Fruit fly (Drosophila melanogaster) whole organism, embryonic: ENCODE results near the gene teq.

ENCODE experiments used
- Atf-2 ChIP-seq: fragments of 200-800 bp; sonication (Bioruptor generic); optimal IDR thresholded peaks from 2 replicates; lab custom pipeline; 2016; ENCODE audit warnings: missing biosample characterization, missing genetic modification characterization
- CG12219 ChIP-seq: fragments of 200-800 bp; sonication (Bioruptor generic); optimal IDR thresholded peaks from 3 replicates; lab custom pipeline; 2018; ENCODE audit warnings: missing biosample characterization, mild to moderate bottlenecking, missing genetic modification characterization
- CG13424 ChIP-seq: fragments of 200-800 bp; sonication (Bioruptor generic); optimal IDR thresholded peaks from 2 replicates; lab custom pipeline; 2019; ENCODE audit warnings: missing biosample characterization, mild to moderate bottlenecking, missing genetic modification characterization, moderate library complexity
- CG16779 ChIP-seq: fragments of 200-800 bp; sonication (Bioruptor generic); IDR thresholded peaks from 2 replicates; pipeline ENCODE4 v1.3.6; 2022; ENCODE audit warnings: missing biosample characterization, missing genetic modification characterization
- CG17829 ChIP-seq: fragments of 200-800 bp; optimal IDR thresholded peaks from 2 replicates; lab custom pipeline; 2019; ENCODE audit warnings: missing biosample characterization, mild to moderate bottlenecking, missing genetic modification characterization, moderate library complexity
- CG18011 ChIP-seq: fragments of 200-800 bp; sonication (Bioruptor generic); optimal IDR thresholded peaks from 2 replicates; lab custom pipeline; 2017; ENCODE audit warnings: missing biosample characterization, missing genetic modification characterization, mild to moderate bottlenecking, moderate library complexity, missing genotype
- CG2199 ChIP-seq: fragments of 200-800 bp; sonication (Bioruptor generic); IDR thresholded peaks from 3 replicates; pipeline ENCODE4 v1.3.6; 2022; ENCODE audit warnings: missing biosample characterization, missing genetic modification characterization
- CG31224 ChIP-seq: fragments of 200-800 bp; sonication (Bioruptor generic); IDR thresholded peaks from 2 replicates; pipeline ENCODE4 v1.3.6; 2022; ENCODE audit warnings: missing biosample characterization, missing genetic modification characterization
- CG32532 ChIP-seq: fragments of 200-800 bp; sonication (Bioruptor generic); IDR thresholded peaks from 2 replicates; pipeline ENCODE4 v1.3.6; 2022; ENCODE audit warnings: missing biosample characterization, missing genetic modification characterization
- CG32767 ChIP-seq: fragments of 200-800 bp; sonication (Bioruptor generic); IDR thresholded peaks from 2 replicates; pipeline ENCODE4 v1.3.6; 2022; ENCODE audit warnings: missing biosample characterization, missing genetic modification characterization
- CG5180 ChIP-seq: fragments of 200-800 bp; sonication (Bioruptor generic); optimal IDR thresholded peaks from 3 replicates; lab custom pipeline; 2017; ENCODE audit warnings: missing biosample characterization, missing genetic modification characterization, mild to moderate bottlenecking, moderate library complexity, missing genetic modification reagents
- CG7987 ChIP-seq: fragments of 200-800 bp; sonication (Bioruptor generic); optimal IDR thresholded peaks from 2 replicates; lab custom pipeline; 2018; ENCODE audit warnings: missing biosample characterization, mild to moderate bottlenecking, missing genetic modification characterization, moderate library complexity
- CG8359 ChIP-seq: fragments of 200-800 bp; sonication (Bioruptor generic); optimal IDR thresholded peaks from 2 replicates; lab custom pipeline; 2017; ENCODE audit warnings: missing biosample characterization, mild to moderate bottlenecking, missing genetic modification characterization, borderline replicate concordance
- CG8388 ChIP-seq: fragments of 200-800 bp; sonication (Bioruptor generic); optimal IDR thresholded peaks from 2 replicates; lab custom pipeline; 2019; ENCODE audit warnings: missing biosample characterization, mild to moderate bottlenecking, missing genetic modification characterization, moderate library complexity
- D ChIP-seq, 2 experiments: fragments of 200-800 bp in 1 of 2; fragments of >200 bp in 1 of 2; sonication (Bioruptor generic) in 1 of 2; optimal IDR thresholded peaks; 2 replicates in 1 of 2; 3 replicates in 1 of 2; lab custom pipeline; 2017; ENCODE audit warnings: mild to moderate bottlenecking in 1 of 2, missing biosample characterization in 1 of 2, missing genetic modification characterization in 1 of 2, missing genetic modification reagents in 1 of 2
- D19B ChIP-seq: fragments of 200-800 bp; sonication (Bioruptor generic); optimal IDR thresholded peaks from 2 replicates; lab custom pipeline; 2017; ENCODE audit warnings: missing biosample characterization, mild to moderate bottlenecking, missing genetic modification characterization
- Dad ChIP-seq: fragments of 200-800 bp; sonication (Bioruptor generic); optimal IDR thresholded peaks from 3 replicates; lab custom pipeline; 2016; ENCODE audit warnings: missing biosample characterization, missing genetic modification characterization
- Drgx ChIP-seq: fragments of 200-800 bp; sonication (Bioruptor generic); IDR thresholded peaks from 2 replicates; pipeline ENCODE4 v1.3.6; 2022; ENCODE audit warnings: missing biosample characterization, missing genetic modification characterization
- Fer3 ChIP-seq: fragments of 200-800 bp; sonication (Bioruptor generic); optimal IDR thresholded peaks from 2 replicates; lab custom pipeline; 2018; ENCODE audit warnings: missing biosample characterization, mild to moderate bottlenecking, missing genetic modification characterization, moderate library complexity
- HLH3B ChIP-seq: fragments of 200-800 bp; sonication (Bioruptor generic); IDR thresholded peaks from 2 replicates; pipeline ENCODE4 v1.3.6; 2022; ENCODE audit warnings: missing biosample characterization, missing genetic modification characterization
- HLH54F ChIP-seq: fragments of 200-800 bp; sonication (Bioruptor generic); optimal IDR thresholded peaks from 3 replicates; lab custom pipeline; 2016; ENCODE audit warnings: missing biosample characterization, missing genetic modification characterization
- MESR4 ChIP-seq: fragments of 200-800 bp; sonication (Bioruptor generic); optimal IDR thresholded peaks from 2 replicates; lab custom pipeline; 2018; ENCODE audit warnings: missing biosample characterization, mild to moderate bottlenecking, missing genetic modification characterization, moderate library complexity
- Max ChIP-seq: fragments of 200-800 bp; sonication (Bioruptor generic); optimal IDR thresholded peaks from 2 replicates; lab custom pipeline; 2016; ENCODE audit warnings: missing biosample characterization, mild to moderate bottlenecking, missing genetic modification characterization
- Meics ChIP-seq: fragments of 200-800 bp; sonication (Bioruptor generic); optimal IDR thresholded peaks from 2 replicates; lab custom pipeline; 2017; ENCODE audit warnings: missing biosample characterization, mild to moderate bottlenecking, missing genetic modification characterization
- Mes4 ChIP-seq: fragments of 200-800 bp; sonication (Bioruptor generic); optimal IDR thresholded peaks from 2 replicates; lab custom pipeline; 2016; ENCODE audit warnings: missing biosample characterization, missing genetic modification characterization
- Ssrp ChIP-seq: fragments of 200-800 bp; sonication (Bioruptor generic); optimal IDR thresholded peaks from 2 replicates; lab custom pipeline; 2018; ENCODE audit warnings: missing biosample characterization, mild to moderate bottlenecking, missing genetic modification characterization, moderate library complexity
- Trl ChIP-seq, 3 experiments: fragments of >200 bp in 2 of 3; fragments of 200-800 bp in 1 of 3; sonication (Bioruptor generic) in 1 of 3; optimal IDR thresholded peaks; 2 replicates in 1 of 3; 3 replicates in 2 of 3; lab custom pipeline; 2016 to 2017; ENCODE audit warnings: missing biosample characterization in 1 of 3, missing genetic modification characterization in 1 of 3
- YL-1 ChIP-seq: fragments of 200-800 bp; sonication (Bioruptor generic); optimal IDR thresholded peaks from 3 replicates; lab custom pipeline; 2017; ENCODE audit warnings: missing biosample characterization, mild to moderate bottlenecking, missing genetic modification characterization
- ab ChIP-seq: fragments of 200-800 bp; sonication (Bioruptor generic); optimal IDR thresholded peaks from 2 replicates; lab custom pipeline; 2016; ENCODE audit warnings: missing biosample characterization, missing genetic modification characterization
- amos ChIP-seq: fragments of 200-800 bp; sonication (Bioruptor generic); IDR thresholded peaks from 2 replicates; pipeline ENCODE4 v1.3.6; 2022; ENCODE audit warnings: missing biosample characterization, missing genetic modification characterization; ENCODE audit not compliant: partially characterized antibody
- br ChIP-seq: fragments of >200 bp; optimal IDR thresholded peaks from 2 replicates; lab custom pipeline; 2017
- cwo ChIP-seq: fragments of 200-800 bp; sonication (Bioruptor generic); optimal IDR thresholded peaks from 3 replicates; lab custom pipeline; 2017; ENCODE audit warnings: missing biosample characterization, missing genetic modification characterization, mild to moderate bottlenecking, moderate library complexity, missing genetic modification reagents
- danr ChIP-seq: fragments of 200-800 bp; sonication (Bioruptor generic); IDR thresholded peaks from 2 replicates; pipeline ENCODE4 v1.3.6; 2022; ENCODE audit warnings: missing biosample characterization, missing genetic modification characterization
- dpn ChIP-seq, 2 experiments: fragments of 200-800 bp; sonication (Bioruptor generic); optimal IDR thresholded peaks; 3 replicates each; lab custom pipeline; 2016; ENCODE audit warnings: missing biosample characterization in 2 of 2, missing genetic modification characterization in 2 of 2
- grau ChIP-seq: fragments of 200-800 bp; optimal IDR thresholded peaks from 3 replicates; lab custom pipeline; 2019; ENCODE audit warnings: missing biosample characterization, mild to moderate bottlenecking, missing genetic modification characterization, moderate library complexity
- hth ChIP-seq: fragments of >200 bp; optimal IDR thresholded peaks from 2 replicates; lab custom pipeline; 2017; ENCODE audit warnings: inconsistent platforms
- kah ChIP-seq: fragments of 200-800 bp; sonication (Bioruptor generic); optimal IDR thresholded peaks from 2 replicates; lab custom pipeline; 2018; ENCODE audit warnings: missing biosample characterization, mild to moderate bottlenecking, missing genetic modification characterization
- lmd ChIP-seq: fragments of 200-800 bp; sonication (Bioruptor generic); IDR thresholded peaks from 2 replicates; pipeline ENCODE4 v1.3.6; 2022; ENCODE audit warnings: missing biosample characterization, missing genetic modification characterization
- odd ChIP-seq: fragments of 200-800 bp; sonication (Bioruptor generic); optimal IDR thresholded peaks from 2 replicates; lab custom pipeline; 2017; ENCODE audit warnings: missing biosample characterization, mild to moderate bottlenecking, missing genetic modification characterization
- org-1 ChIP-seq: fragments of 200-800 bp; sonication (Bioruptor generic); optimal IDR thresholded peaks from 2 replicates; lab custom pipeline; 2017; ENCODE audit warnings: missing biosample characterization, missing genetic modification characterization
- phol ChIP-seq: fragments of 200-800 bp; sonication (Bioruptor generic); optimal IDR thresholded peaks from 3 replicates; lab custom pipeline; 2018; ENCODE audit warnings: missing biosample characterization, mild to moderate bottlenecking, missing genetic modification characterization, moderate library complexity
- pzg ChIP-seq: fragments of 200-800 bp; sonication (Bioruptor generic); optimal IDR thresholded peaks from 3 replicates; lab custom pipeline; 2018; ENCODE audit warnings: missing biosample characterization, mild to moderate bottlenecking, missing genetic modification characterization, moderate library complexity
- scrt ChIP-seq: fragments of 200-800 bp; sonication (Bioruptor generic); optimal IDR thresholded peaks from 2 replicates; lab custom pipeline; 2018; ENCODE audit warnings: missing biosample characterization, mild to moderate bottlenecking, missing genetic modification characterization, moderate library complexity
- shn ChIP-seq: fragments of 200-800 bp; sonication (Bioruptor generic); optimal IDR thresholded peaks from 3 replicates; lab custom pipeline; 2016; ENCODE audit warnings: missing biosample characterization, missing genetic modification characterization
- sima ChIP-seq: fragments of 200-800 bp; sonication (Bioruptor generic); optimal IDR thresholded peaks from 2 replicates; lab custom pipeline; 2016; ENCODE audit warnings: missing biosample characterization, missing genetic modification characterization
- sisA ChIP-seq: fragments of 200-800 bp; sonication (Bioruptor generic); IDR thresholded peaks from 2 replicates; pipeline ENCODE4 v1.3.6; 2022; ENCODE audit warnings: missing biosample characterization, missing genetic modification characterization
- sna ChIP-seq: fragments of 200-800 bp; sonication (Bioruptor generic); IDR thresholded peaks from 2 replicates; pipeline ENCODE4 v1.3.6; 2022; ENCODE audit warnings: missing biosample characterization, missing genetic modification characterization; ENCODE audit not compliant: partially characterized antibody
- tin ChIP-seq: fragments of 200-800 bp; sonication (Bioruptor generic); optimal IDR thresholded peaks from 3 replicates; lab custom pipeline; 2016; ENCODE audit warnings: missing biosample characterization, missing genetic modification characterization
- vvl ChIP-seq: fragments of 200-800 bp; sonication (Bioruptor generic); IDR thresholded peaks from 2 replicates; pipeline ENCODE4 v1.3.6; 2022; ENCODE audit warnings: missing biosample characterization, missing genetic modification characterization
- z ChIP-seq: fragments of 200-800 bp; sonication (Bioruptor generic); IDR thresholded peaks from 3 replicates; pipeline ENCODE4 v1.3.6; 2022; ENCODE audit warnings: missing biosample characterization, missing genetic modification characterization

The teq gene

dm6 chr3L:9134349-9134748 is 59.9 kb downstream of the teq start, which contains the start of the genes bol and Dhpr (continued):
- TF ChIP-seq CG17829 (tag; lab: Kevin White, UChicago), result no peak
- TF ChIP-seq kah, result peak; percentile 96
- no peak for TF ChIP-seq danr (GFP tag; lab: Robert Waterston, UW)
- TF ChIP-seq amos (GFP tag; lab: Robert Waterston, UW), result peak; percentile 43; the same call in 1 of the 2 replicates
- TF ChIP-seq D19B (GFP tag; lab: Kevin White, UChicago), result no peak
- peak; percentile 94 for TF ChIP-seq pzg (GFP tag; lab: Kevin White, UChicago)
- peak; percentile 16 for TF ChIP-seq Max (GFP tag; lab: Kevin White, UChicago)
- no peak for TF ChIP-seq sima (GFP tag; lab: Kevin White, UChicago)
- no peak for TF ChIP-seq CG31224 (GFP tag; lab: Robert Waterston, UW)
- no peak for TF ChIP-seq grau (tag; lab: Kevin White, UChicago)
- no peak for TF ChIP-seq CG12219 (GFP tag; lab: Kevin White, UChicago)
- no peak for TF ChIP-seq CG16779 (GFP tag; lab: Robert Waterston, UW)
- TF ChIP-seq D (optimal IDR thresholded peaks at IDR 0.05; lab: Kevin White, UChicago), result no peak
- TF ChIP-seq D (GFP tag; optimal IDR thresholded peaks at IDR 0.05; lab: Kevin White, UChicago), result no peak
- TF ChIP-seq YL-1, result peak; percentile 62
- TF ChIP-seq cwo (GFP tag; lab: Kevin White, UChicago), result peak; percentile 32
- no peak for TF ChIP-seq Mes4 (GFP tag; lab: Kevin White, UChicago)
- no peak for TF ChIP-seq org-1
- no peak for TF ChIP-seq Dad (GFP tag; lab: Kevin White, UChicago)
- no peak; the same call in 1 of the 2 replicates for TF ChIP-seq CG32532 (GFP tag; lab: Robert Waterston, UW)
- no peak for TF ChIP-seq hth (lab: Kevin White, UChicago)
- no peak for TF ChIP-seq CG8388 (GFP tag; lab: Kevin White, UChicago)
- TF ChIP-seq CG5180 (GFP tag; lab: Kevin White, UChicago), result no peak
- no peak for TF ChIP-seq Fer3 (tag; lab: Kevin White, UChicago)
- no peak for TF ChIP-seq CG7987 (GFP tag; lab: Kevin White, UChicago)
- peak; percentile 24 for TF ChIP-seq tin (GFP tag; lab: Kevin White, UChicago)
- TF ChIP-seq Drgx (GFP tag; lab: Robert Waterston, UW), result no peak
- TF ChIP-seq CG32767 (GFP tag; lab: Robert Waterston, UW), result peak; percentile 17; the same call in 1 of the 2 replicates
- TF ChIP-seq vvl (GFP tag; lab: Robert Waterston, UW), result peak; percentile 70; the same call in 1 of the 2 replicates
- no peak for TF ChIP-seq CG18011 (GFP tag; lab: Kevin White, UChicago)
- no peak for TF ChIP-seq ab
- peak; percentile 34 for TF ChIP-seq MESR4 (GFP tag; lab: Kevin White, UChicago)
- TF ChIP-seq CG8359, result no peak
- TF ChIP-seq HLH54F (GFP tag; lab: Kevin White, UChicago), result no peak
- no peak for TF ChIP-seq HLH3B (GFP tag; lab: Robert Waterston, UW)
- TF ChIP-seq scrt, result peak; percentile 99
- no peak for TF ChIP-seq Atf-2 (GFP tag; lab: Kevin White, UChicago)
- 0 out of 3 replicates have a peak, but pooled peaks have one; percentile 40 for TF ChIP-seq CG2199
- TF ChIP-seq sna (GFP tag; lab: Robert Waterston, UW), result peak; percentile 65
- no peak for TF ChIP-seq CG13424 (tag; lab: Kevin White, UChicago)
- TF ChIP-seq lmd (GFP tag; lab: Robert Waterston, UW), result no peak
- peak; percentile 29 for TF ChIP-seq phol (tag; lab: Kevin White, UChicago)
- no peak for TF ChIP-seq sisA (GFP tag; lab: Robert Waterston, UW)
- no peak for TF ChIP-seq shn (GFP tag; lab: Kevin White, UChicago)
- TF ChIP-seq Ssrp (tag; lab: Kevin White, UChicago), result no peak
- TF ChIP-seq br (lab: Kevin White, UChicago), result no peak
- no peak for TF ChIP-seq z (GFP tag; lab: Robert Waterston, UW)
- TF ChIP-seq Trl (optimal IDR thresholded peaks at IDR 0.05; lab: Kevin White, UChicago), result peak in 1 of 2 experiments; percentile 23
- TF ChIP-seq Trl (GFP tag; optimal IDR thresholded peaks at IDR 0.05; lab: Kevin White, UChicago), result no peak
- peak in 1 of 2 experiments; percentile 3 for TF ChIP-seq dpn (GFP tag; optimal IDR thresholded peaks at IDR 0.05; lab: Kevin White, UChicago)
- TF ChIP-seq Meics (GFP tag; lab: Kevin White, UChicago), result peak; percentile 3
- TF ChIP-seq odd (GFP tag; lab: Kevin White, UChicago), result no peak
